Worm (Caenorhabditis elegans) whole organism, L2 larva: ENCODE data around the gene nspg-12.

ENCODE experiments used
- R02D3.7 ChIP-seq: fragments of 150-350 bp; optimal IDR thresholded peaks from 2 replicates; lab custom pipeline; 2014; ENCODE audit warnings: missing biosample characterization, missing genetic modification characterization
- ceh-82 ChIP-seq: fragments of 150-350 bp; optimal IDR thresholded peaks from 2 replicates; lab custom pipeline; 2014; ENCODE audit warnings: missing biosample characterization, missing genetic modification characterization
- dmd-4 ChIP-seq: sonication (generic microtip); optimal IDR thresholded peaks from 2 replicates; lab custom pipeline; 2017; ENCODE audit warnings: missing biosample characterization, missing genetic modification characterization
- elt-3 ChIP-seq: sonication (generic microtip); optimal IDR thresholded peaks from 2 replicates; lab custom pipeline; 2017; ENCODE audit warnings: missing biosample characterization, missing genetic modification characterization
- fos-1 ChIP-seq: fragments of 150-350 bp; optimal IDR thresholded peaks from 2 replicates; lab custom pipeline; 2014; ENCODE audit warnings: missing biosample characterization, missing genetic modification characterization
- lin-13 ChIP-seq: fragments of 150-350 bp; optimal IDR thresholded peaks from 2 replicates; lab custom pipeline; 2014; ENCODE audit warnings: missing biosample characterization, missing genetic modification reagents, missing genetic modification characterization
- nhr-11 ChIP-seq: fragments of 150-350 bp; optimal IDR thresholded peaks from 2 replicates; lab custom pipeline; 2014; ENCODE audit warnings: missing biosample characterization, missing genetic modification characterization
- nhr-237 ChIP-seq: fragments of 150-350 bp; optimal IDR thresholded peaks from 2 replicates; lab custom pipeline; 2014; ENCODE audit warnings: missing biosample characterization, missing genetic modification characterization
- unc-39 ChIP-seq: fragments of 150-350 bp; optimal IDR thresholded peaks from 2 replicates; lab custom pipeline; 2014; ENCODE audit warnings: missing biosample characterization, missing genetic modification characterization
- ztf-11 ChIP-seq: sonication (generic microtip); optimal IDR thresholded peaks from 2 replicates; lab custom pipeline; 2017; ENCODE audit warnings: missing biosample characterization, missing genetic modification characterization
- ztf-4 ChIP-seq: fragments of 150-350 bp; optimal IDR thresholded peaks from 2 replicates; lab custom pipeline; 2014; ENCODE audit warnings: missing biosample characterization, missing genetic modification characterization

- TF ChIP-seq dmd-4 (tag; lab: Kevin White, UChicago): no peak
- no peak for TF ChIP-seq nhr-237 (tag; lab: Kevin White, UChicago)
- no peak for TF ChIP-seq R02D3.7 (tag; lab: Kevin White, UChicago)
- TF ChIP-seq ceh-82 (tag; lab: Kevin White, UChicago): no peak
- no peak for TF ChIP-seq lin-13 (GFP tag; lab: Kevin White, UChicago)
- TF ChIP-seq fos-1 (tag; lab: Kevin White, UChicago): no peak
- TF ChIP-seq nhr-11 (tag; lab: Kevin White, UChicago): no peak
- no peak for TF ChIP-seq ztf-4 (tag; lab: Kevin White, UChicago)
- TF ChIP-seq ztf-11: no peak
- TF ChIP-seq elt-3: no peak
- TF ChIP-seq unc-39 (tag; lab: Kevin White, UChicago): no peak
These were observed 38.8 kb upstream of the nspg-12 start for ce11 chrX:5218323-5218722.
